Fruit fly (Drosophila melanogaster): Measurements from ENCODE around the gene Srrm1.
A peak's percentile ranks its signal among the peaks of the same experiment; 100 is the strongest.

The Srrm1 gene

dm6 chr3L:13007946-13008462 is 28.6 kb upstream of the Srrm1 start (continued):
- TF ChIP-seq shn (GFP tag; optimal IDR thresholded peaks at IDR 0.05) = no peak
- no peak for TF ChIP-seq vvl (GFP tag; IDR thresholded peaks at IDR 0.05)
- no peak for TF ChIP-seq CG34422 (GFP tag; IDR thresholded peaks at IDR 0.05)
- no peak for TF ChIP-seq CG10959 (GFP tag; IDR thresholded peaks at IDR 0.05)
- no peak for TF ChIP-seq corto (GFP tag; optimal IDR thresholded peaks at IDR 0.05)
- no peak for TF ChIP-seq peb (GFP tag; IDR thresholded peaks at IDR 0.05)
- TF ChIP-seq CG1233 (GFP tag; optimal IDR thresholded peaks at IDR 0.05) = no peak
- peak; percentile 27; the same call in 1 of the 2 replicates for TF ChIP-seq tna (GFP tag; IDR thresholded peaks at IDR 0.05; ENCODE audit: partially characterized antibody)
- TF ChIP-seq twi (tag; optimal IDR thresholded peaks at IDR 0.05) = no peak
- TF ChIP-seq Max (GFP tag; optimal IDR thresholded peaks at IDR 0.05) = no peak
- peak; percentile 20 for TF ChIP-seq Dp (GFP tag; optimal IDR thresholded peaks at IDR 0.05)
- no peak for TF ChIP-seq mam (GFP tag; optimal IDR thresholded peaks at IDR 0.05)
- no peak for TF ChIP-seq sc (optimal IDR thresholded peaks at IDR 0.05)
- no peak for TF ChIP-seq sc (GFP tag; optimal IDR thresholded peaks at IDR 0.05)
- no peak for TF ChIP-seq Mad (GFP tag; optimal IDR thresholded peaks at IDR 0.05)
- TF ChIP-seq bsh (GFP tag; optimal IDR thresholded peaks at IDR 0.05) = no peak
- TF ChIP-seq al (GFP tag; IDR thresholded peaks at IDR 0.05) = no peak
- no peak for TF ChIP-seq CoRest (tag; optimal IDR thresholded peaks at IDR 0.05)
- no peak for TF ChIP-seq chm (GFP tag; IDR thresholded peaks at IDR 0.05)
- TF ChIP-seq CG6791 (GFP tag; IDR thresholded peaks at IDR 0.05; ENCODE audit: partially characterized antibody) = peak; percentile 71
- no peak for TF ChIP-seq tup (GFP tag; optimal IDR thresholded peaks at IDR 0.05)
- peak; percentile 10 for TF ChIP-seq CG12391 (tag; optimal IDR thresholded peaks at IDR 0.05)
- no peak for TF ChIP-seq Sox100B (GFP tag; optimal IDR thresholded peaks at IDR 0.05)
- TF ChIP-seq CG10543 (GFP tag; optimal IDR thresholded peaks at IDR 0.05) = no peak
- TF ChIP-seq so (GFP tag; IDR thresholded peaks at IDR 0.05) = no peak
- TF ChIP-seq Hey (tag; optimal IDR thresholded peaks at IDR 0.05) = no peak
- TF ChIP-seq esg (GFP tag; conservative IDR thresholded peaks at IDR 0.05) = no peak
- peak; percentile 44; the same call in 2 of the 3 replicates for TF ChIP-seq row (GFP tag; IDR thresholded peaks at IDR 0.05)
- TF ChIP-seq Fer2 (tag; optimal IDR thresholded peaks at IDR 0.05) = no peak
- no peak for TF ChIP-seq CG17186 (GFP tag; optimal IDR thresholded peaks at IDR 0.05)
- peak; percentile 22; the same call in 1 of the 2 replicates for TF ChIP-seq E2f2 (GFP tag; IDR thresholded peaks at IDR 0.05)
- TF ChIP-seq Deaf1 (tag; optimal IDR thresholded peaks at IDR 0.05) = no peak
- TF ChIP-seq knrl (GFP tag; IDR thresholded peaks at IDR 0.05; ENCODE audit: partially characterized antibody) = peak; percentile 70; the same call in 2 of the 3 replicates
- TF ChIP-seq chif (GFP tag; optimal IDR thresholded peaks at IDR 0.05) = no peak
- TF ChIP-seq CG32772 (GFP tag; IDR thresholded peaks at IDR 0.05) = no peak
- no peak for TF ChIP-seq lmd (GFP tag; IDR thresholded peaks at IDR 0.05)
- TF ChIP-seq D19A (tag; optimal IDR thresholded peaks at IDR 0.05) = peak; percentile 96
- TF ChIP-seq Meics (GFP tag; optimal IDR thresholded peaks at IDR 0.05) = no peak
- peak; percentile 71 for TF ChIP-seq unc-4 (GFP tag; IDR thresholded peaks at IDR 0.05; ENCODE audit: partially characterized antibody)
- TF ChIP-seq kni (GFP tag; optimal IDR thresholded peaks at IDR 0.05) = no peak
- peak; percentile 5 for TF ChIP-seq sug (tag; optimal IDR thresholded peaks at IDR 0.05)
- TF ChIP-seq CG2712 (tag; optimal IDR thresholded peaks at IDR 0.05) = peak; percentile 47
- TF ChIP-seq zfh2 (GFP tag; optimal IDR thresholded peaks at IDR 0.05) = no peak
- peak; percentile 54; the same call in 1 of the 2 replicates for TF ChIP-seq inv (GFP tag; IDR thresholded peaks at IDR 0.05; ENCODE audit: partially characterized antibody)
- no peak for TF ChIP-seq Spps (tag; optimal IDR thresholded peaks at IDR 0.05)
- no peak for TF ChIP-seq Camta (GFP tag; optimal IDR thresholded peaks at IDR 0.05)
- TF ChIP-seq Adf1 (GFP tag; IDR thresholded peaks at IDR 0.05) = no peak
- no peak for TF ChIP-seq her (GFP tag; optimal IDR thresholded peaks at IDR 0.05)
- TF ChIP-seq CG16779 (GFP tag; IDR thresholded peaks at IDR 0.05) = no peak
- TF ChIP-seq salm (tag; optimal IDR thresholded peaks at IDR 0.05) = no peak
- no peak for TF ChIP-seq CG10565 (GFP tag; optimal IDR thresholded peaks at IDR 0.05)
